Fruit fly (Drosophila melanogaster) whole organism, embryonic: ENCODE results near the gene CG17154.
A peak's percentile ranks its signal among the peaks of the same experiment; 100 is the strongest.

Source experiments
- CG10147 ChIP-seq: fragments of 200-800 bp; sonication (Bioruptor generic); optimal IDR thresholded peaks from 2 replicates; lab custom pipeline; 2019; ENCODE audit warnings: missing biosample characterization, mild to moderate bottlenecking, missing genetic modification characterization, moderate library complexity
- CG10209 ChIP-seq: fragments of 200-800 bp; sonication (Bioruptor generic); optimal IDR thresholded peaks from 3 replicates; lab custom pipeline; 2017; ENCODE audit warnings: missing biosample characterization, mild to moderate bottlenecking, missing genetic modification characterization, missing genetic modification reagents
- CG13424 ChIP-seq: fragments of 200-800 bp; sonication (Bioruptor generic); optimal IDR thresholded peaks from 2 replicates; lab custom pipeline; 2019; ENCODE audit warnings: missing biosample characterization, mild to moderate bottlenecking, missing genetic modification characterization, moderate library complexity
- CG14710 ChIP-seq: fragments of 200-800 bp; sonication (Bioruptor generic); optimal IDR thresholded peaks from 3 replicates; lab custom pipeline; 2019; ENCODE audit warnings: missing biosample characterization, mild to moderate bottlenecking, missing genetic modification characterization, moderate library complexity
- CG1603 ChIP-seq: fragments of 200-800 bp; sonication (Bioruptor generic); optimal IDR thresholded peaks from 2 replicates; lab custom pipeline; 2019; ENCODE audit warnings: missing biosample characterization, mild to moderate bottlenecking, missing genetic modification characterization, moderate library complexity
- CG17829 ChIP-seq: fragments of 200-800 bp; optimal IDR thresholded peaks from 2 replicates; lab custom pipeline; 2019; ENCODE audit warnings: missing biosample characterization, mild to moderate bottlenecking, missing genetic modification characterization, moderate library complexity
- CG18599 ChIP-seq: fragments of 200-800 bp; sonication (Bioruptor generic); optimal IDR thresholded peaks from 3 replicates; lab custom pipeline; 2017; ENCODE audit warnings: missing biosample characterization, missing genetic modification characterization, mild to moderate bottlenecking, moderate library complexity, missing genetic modification reagents
- CG2116 ChIP-seq: fragments of 200-800 bp; sonication (Bioruptor generic); optimal IDR thresholded peaks from 3 replicates; lab custom pipeline; 2018; ENCODE audit warnings: missing biosample characterization, mild to moderate bottlenecking, missing genetic modification characterization
- CG30403 ChIP-seq: fragments of 200-800 bp; sonication (Bioruptor generic); optimal IDR thresholded peaks from 3 replicates; lab custom pipeline; 2016; ENCODE audit warnings: missing biosample characterization, missing genetic modification characterization
- CG31388 ChIP-seq: fragments of 200-800 bp; sonication (Bioruptor generic); optimal IDR thresholded peaks from 2 replicates; lab custom pipeline; 2016; ENCODE audit warnings: missing biosample characterization, missing genetic modification characterization
- CG32532 ChIP-seq: fragments of 200-800 bp; sonication (Bioruptor generic); IDR thresholded peaks from 2 replicates; pipeline ENCODE4 v1.3.6; 2022; ENCODE audit warnings: missing biosample characterization, missing genetic modification characterization
- CG32767 ChIP-seq: fragments of 200-800 bp; sonication (Bioruptor generic); IDR thresholded peaks from 2 replicates; pipeline ENCODE4 v1.3.6; 2022; ENCODE audit warnings: missing biosample characterization, missing genetic modification characterization
- CG32772 ChIP-seq: fragments of 200-800 bp; sonication (Bioruptor generic); IDR thresholded peaks from 2 replicates; pipeline ENCODE4 v1.3.6; 2022; ENCODE audit warnings: missing biosample characterization, missing genetic modification characterization
- CG3281 ChIP-seq: fragments of 200-800 bp; sonication (Bioruptor generic); optimal IDR thresholded peaks from 3 replicates; lab custom pipeline; 2017; ENCODE audit warnings: missing biosample characterization, mild to moderate bottlenecking, missing genetic modification characterization
- CG34376 ChIP-seq: fragments of 200-800 bp; sonication (Bioruptor generic); optimal IDR thresholded peaks from 2 replicates; lab custom pipeline; 2018; ENCODE audit warnings: missing biosample characterization, mild to moderate bottlenecking, missing genetic modification characterization
- CG3838 ChIP-seq: fragments of 200-800 bp; sonication (Bioruptor generic); optimal IDR thresholded peaks from 3 replicates; lab custom pipeline; 2016; ENCODE audit warnings: missing biosample characterization, missing genetic modification characterization
- CG4360 ChIP-seq: fragments of 200-800 bp; sonication (Bioruptor generic); IDR thresholded peaks from 2 replicates; pipeline ENCODE4 v1.3.6; 2022; ENCODE audit warnings: missing biosample characterization, missing genetic modification characterization
- CG7271 ChIP-seq: fragments of 200-800 bp; sonication (Bioruptor generic); optimal IDR thresholded peaks from 2 replicates; lab custom pipeline; 2018; ENCODE audit warnings: missing biosample characterization, mild to moderate bottlenecking, missing genetic modification characterization, moderate library complexity
- CG8478 ChIP-seq: fragments of >200 bp; optimal IDR thresholded peaks from 2 replicates; lab custom pipeline; 2018
- CG9932 ChIP-seq: fragments of 200-800 bp; sonication (Bioruptor generic); IDR thresholded peaks from 2 replicates; pipeline ENCODE4 v1.3.6; 2022; ENCODE audit warnings: missing biosample characterization, missing genetic modification characterization
- CTCF ChIP-seq: fragments of 200-800 bp; sonication (Bioruptor generic); optimal IDR thresholded peaks from 2 replicates; lab custom pipeline; 2017; ENCODE audit warnings: missing biosample characterization, mild to moderate bottlenecking, missing genetic modification characterization, moderate library complexity
- CkIIα-i1 ChIP-seq: fragments of 200-800 bp; sonication (Bioruptor generic); IDR thresholded peaks from 2 replicates; pipeline ENCODE4 v1.3.6; 2022; ENCODE audit warnings: missing biosample characterization, missing genetic modification characterization
- Dip3 ChIP-seq: fragments of 200-800 bp; sonication (Bioruptor generic); optimal IDR thresholded peaks from 3 replicates; lab custom pipeline; 2016; ENCODE audit warnings: missing biosample characterization, missing genetic modification characterization
- Doc3 ChIP-seq: fragments of 200-800 bp; sonication (Bioruptor generic); IDR thresholded peaks from 3 replicates; pipeline ENCODE4 v1.3.6; 2022; ENCODE audit warnings: missing biosample characterization, missing genetic modification characterization; ENCODE audit not compliant: partially characterized antibody
- Eip74EF ChIP-seq, 2 experiments: fragments of 200-800 bp in 1 of 2; fragments of >200 bp in 1 of 2; sonication (Bioruptor generic) in 1 of 2; optimal IDR thresholded peaks; 2 replicates each; lab custom pipeline; 2017 to 2019; ENCODE audit warnings: missing biosample characterization in 2 of 2, missing genetic modification characterization in 2 of 2, mild to moderate bottlenecking in 1 of 2, moderate library complexity in 1 of 2
- H2.0 ChIP-seq: fragments of 200-800 bp; sonication (Bioruptor generic); IDR thresholded peaks from 2 replicates; pipeline ENCODE4 v1.3.6; 2022; ENCODE audit warnings: missing biosample characterization, missing genetic modification characterization
- Lhr ChIP-seq: fragments of 200-800 bp; sonication (Bioruptor generic); optimal IDR thresholded peaks from 3 replicates; lab custom pipeline; 2017; ENCODE audit warnings: mild to moderate bottlenecking, missing biosample characterization, missing genetic modification reagents, missing genetic modification characterization
- Mad ChIP-seq: fragments of 200-800 bp; sonication (Bioruptor generic); optimal IDR thresholded peaks from 2 replicates; lab custom pipeline; 2016; ENCODE audit warnings: missing biosample characterization, missing genetic modification characterization
- Myb ChIP-seq: fragments of 200-800 bp; sonication (Bioruptor generic); optimal IDR thresholded peaks from 2 replicates; lab custom pipeline; 2016; ENCODE audit warnings: missing biosample characterization, missing genetic modification characterization
- NC2β ChIP-seq: fragments of 200-800 bp; sonication (Bioruptor generic); optimal IDR thresholded peaks from 2 replicates; lab custom pipeline; 2016; ENCODE audit warnings: missing biosample characterization, missing genetic modification characterization
- Sry-δ ChIP-seq: fragments of 200-800 bp; sonication (Bioruptor generic); optimal IDR thresholded peaks from 2 replicates; lab custom pipeline; 2016; ENCODE audit warnings: missing biosample characterization, missing genetic modification characterization
- YL-1 ChIP-seq: fragments of 200-800 bp; sonication (Bioruptor generic); optimal IDR thresholded peaks from 3 replicates; lab custom pipeline; 2017; ENCODE audit warnings: missing biosample characterization, mild to moderate bottlenecking, missing genetic modification characterization
- abd-A ChIP-seq: fragments of 200-800 bp; sonication (Bioruptor generic); optimal IDR thresholded peaks from 3 replicates; lab custom pipeline; 2019; ENCODE audit warnings: missing biosample characterization, mild to moderate bottlenecking, missing genetic modification characterization, moderate library complexity
- chinmo ChIP-seq: fragments of 200-800 bp; sonication (Bioruptor generic); IDR thresholded peaks from 4 replicates; pipeline ENCODE4 v1.3.6; 2022; ENCODE audit warnings: missing biosample characterization, missing genetic modification characterization; ENCODE audit not compliant: partially characterized antibody
- chn ChIP-seq: fragments of 200-800 bp; sonication (Bioruptor generic); optimal IDR thresholded peaks from 2 replicates; lab custom pipeline; 2016; ENCODE audit warnings: missing biosample characterization, missing genetic modification characterization
- dan ChIP-seq: fragments of 200-800 bp; sonication (Bioruptor generic); IDR thresholded peaks from 2 replicates; pipeline ENCODE4 v1.3.6; 2022; ENCODE audit warnings: missing biosample characterization, missing genetic modification characterization
- emc ChIP-seq: fragments of 200-800 bp; sonication (Bioruptor generic); optimal IDR thresholded peaks from 2 replicates; lab custom pipeline; 2016; ENCODE audit warnings: missing biosample characterization, missing genetic modification characterization
- eve ChIP-seq, 2 experiments: fragments of >200 bp; optimal IDR thresholded peaks; 2 replicates each; lab custom pipeline; 2017; ENCODE audit warnings: missing biosample characterization in 2 of 2, missing genetic modification characterization in 2 of 2
- gcm ChIP-seq: fragments of 200-800 bp; sonication (Bioruptor generic); optimal IDR thresholded peaks from 2 replicates; lab custom pipeline; 2019; ENCODE audit warnings: missing biosample characterization, mild to moderate bottlenecking, missing genetic modification characterization, moderate library complexity
- gsb ChIP-seq: fragments of 200-800 bp; sonication (Bioruptor generic); IDR thresholded peaks from 2 replicates; pipeline ENCODE4 v1.3.6; 2022; ENCODE audit warnings: missing biosample characterization, missing genetic modification characterization
- gt ChIP-seq: fragments of 200-800 bp; sonication (Bioruptor generic); IDR thresholded peaks from 2 replicates; pipeline ENCODE4 v1.3.6; 2022; ENCODE audit warnings: missing biosample characterization, missing genetic modification characterization
- lmd ChIP-seq: fragments of 200-800 bp; sonication (Bioruptor generic); IDR thresholded peaks from 2 replicates; pipeline ENCODE4 v1.3.6; 2022; ENCODE audit warnings: missing biosample characterization, missing genetic modification characterization
- pnt ChIP-seq: fragments of 200-800 bp; sonication (Bioruptor generic); optimal IDR thresholded peaks from 3 replicates; lab custom pipeline; 2016; ENCODE audit warnings: missing biosample characterization, missing genetic modification characterization
- salm ChIP-seq: fragments of 200-800 bp; sonication (Bioruptor generic); optimal IDR thresholded peaks from 2 replicates; lab custom pipeline; 2018; ENCODE audit warnings: missing biosample characterization, mild to moderate bottlenecking, missing genetic modification characterization
- so ChIP-seq: fragments of 200-800 bp; sonication (Bioruptor generic); IDR thresholded peaks from 3 replicates; pipeline ENCODE4 v1.3.6; 2022; ENCODE audit warnings: missing biosample characterization, missing genetic modification characterization
- unc-4 ChIP-seq: fragments of 200-800 bp; sonication (Bioruptor generic); IDR thresholded peaks from 2 replicates; pipeline ENCODE4 v1.3.6; 2022; ENCODE audit warnings: missing biosample characterization, missing genetic modification characterization; ENCODE audit not compliant: partially characterized antibody
- vnd ChIP-seq: fragments of 200-800 bp; sonication (Bioruptor generic); IDR thresholded peaks from 3 replicates; pipeline ENCODE4 v1.3.6; 2022; ENCODE audit warnings: missing biosample characterization, missing genetic modification characterization; ENCODE audit not compliant: partially characterized antibody
- zf30C ChIP-seq: fragments of 200-800 bp; sonication (Bioruptor generic); optimal IDR thresholded peaks from 3 replicates; lab custom pipeline; 2018; ENCODE audit warnings: missing biosample characterization, mild to moderate bottlenecking, missing genetic modification characterization
- zfh1 ChIP-seq: fragments of 200-800 bp; sonication (Bioruptor generic); IDR thresholded peaks from 3 replicates; pipeline ENCODE4 v1.3.6; 2022; ENCODE audit warnings: missing biosample characterization, missing genetic modification characterization

CG17154 gene

DNA sequence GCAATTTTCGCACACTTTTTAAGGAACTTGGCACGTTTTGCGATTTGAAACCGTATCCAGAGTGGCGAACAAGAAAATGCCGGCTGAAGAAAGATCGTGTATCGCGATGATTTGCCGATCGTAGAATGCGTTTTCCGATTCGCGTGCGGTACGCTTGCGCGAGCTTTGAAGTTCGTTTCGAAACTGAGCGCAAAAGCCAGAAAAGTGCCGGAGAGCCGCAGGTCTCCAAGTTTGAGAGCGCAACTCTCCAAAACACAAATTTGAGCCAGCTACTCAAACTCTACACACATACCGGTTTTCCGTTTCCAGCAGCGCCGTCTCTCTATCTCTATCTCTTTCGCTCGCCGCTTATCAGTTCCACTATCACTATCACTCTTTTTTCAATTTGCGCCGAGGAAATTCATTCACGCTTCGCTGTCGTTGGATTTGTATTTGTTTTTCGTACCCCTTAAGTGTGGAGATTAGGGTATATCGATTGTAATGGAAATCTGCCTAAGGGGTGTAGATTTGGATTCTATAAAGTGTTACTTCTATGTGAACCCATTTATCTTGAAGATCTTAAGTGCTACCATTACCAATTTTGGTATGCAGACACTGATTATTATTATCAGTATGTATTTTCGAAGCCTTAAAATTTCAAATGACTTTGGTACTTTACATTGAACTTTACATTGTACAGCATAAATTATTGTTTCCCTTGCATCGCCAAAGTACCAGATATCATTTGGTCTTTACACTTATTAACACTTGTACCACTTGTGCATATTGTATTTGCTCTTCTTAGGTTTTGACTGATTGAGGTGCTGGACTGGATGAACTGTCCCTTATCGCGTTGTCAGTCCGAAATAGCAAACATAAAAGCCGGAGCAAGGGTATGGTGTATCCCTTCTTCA lies 31.9 kb upstream of the CG17154 start (continued):
- TF ChIP-seq CG32767 (GFP tag; lab: Robert Waterston, UW) (no peak; the same call in 1 of the 2 replicates), YL-1 (peak; percentile 23), CG18599 (GFP tag; lab: Kevin White, UChicago) (peak; percentile 81), Sry-δ (GFP tag; lab: Kevin White, UChicago) (peak; percentile 37), CG3281 (GFP tag; lab: Kevin White, UChicago) (peak; percentile 74), vnd (GFP tag; lab: Robert Waterston, UW) (no peak), CkIIα-i1 (GFP tag; lab: Robert Waterston, UW) (no peak), CG1603 (peak; percentile 57), chn (GFP tag; lab: Kevin White, UChicago) (peak; percentile 46), CG31388 (peak; percentile 69), H2.0 (peak; percentile 29; the same call in 1 of the 2 replicates), zf30C (no peak), CG10209 (GFP tag; lab: Kevin White, UChicago) (peak; percentile 69), gsb (GFP tag; lab: Robert Waterston, UW) (no peak), NC2β (GFP tag; lab: Kevin White, UChicago) (peak; percentile 68), gcm (GFP tag; lab: Kevin White, UChicago) (peak; percentile 63), CTCF (GFP tag; lab: Kevin White, UChicago) (no peak), Eip74EF (GFP tag; optimal IDR thresholded peaks at IDR 0.05; lab: Kevin White, UChicago) (peak in 1 of 2 experiments; percentile 54), Lhr (peak; percentile 23), CG4360 (GFP tag; lab: Robert Waterston, UW) (no peak), CG3838 (GFP tag; lab: Kevin White, UChicago) (no peak), CG10147 (GFP tag; lab: Kevin White, UChicago) (no peak), abd-A (tag; lab: Kevin White, UChicago) (no peak), dan (GFP tag; lab: Robert Waterston, UW) (0 out of 2 replicates have a peak, but pooled peaks have one; percentile 30), Mad (GFP tag; lab: Kevin White, UChicago) (peak; percentile 27), lmd (GFP tag; lab: Robert Waterston, UW) (peak; percentile 70), CG9932 (GFP tag; lab: Robert Waterston, UW) (no peak; the same call in 1 of the 2 replicates), CG32532 (GFP tag; lab: Robert Waterston, UW) (peak; percentile 17; the same call in 1 of the 2 replicates), unc-4 (no peak), CG32772 (GFP tag; lab: Robert Waterston, UW) (peak; percentile 40), CG2116 (GFP tag; lab: Kevin White, UChicago) (peak; percentile 20), Myb (GFP tag; lab: Kevin White, UChicago) (peak; percentile 49), Dip3 (GFP tag; lab: Kevin White, UChicago) (peak; percentile 54), gt (no peak), CG17829 (tag; lab: Kevin White, UChicago) (peak; percentile 37), so (GFP tag; lab: Robert Waterston, UW) (peak; percentile 30; the same call in 1 of the 3 replicates), CG30403 (peak; percentile 84), emc (peak; percentile 42), eve (GFP tag; optimal IDR thresholded peaks at IDR 0.05; lab: Kevin White, UChicago) (peak in 1 of 2 experiments; percentile 90), CG34376 (GFP tag; lab: Kevin White, UChicago) (peak; percentile 61), Doc3 (GFP tag; lab: Robert Waterston, UW) (no peak), zfh1 (GFP tag; lab: Robert Waterston, UW) (peak; percentile 41; the same call in 2 of the 3 replicates), CG13424 (tag; lab: Kevin White, UChicago) (peak; percentile 62), pnt (GFP tag; lab: Kevin White, UChicago) (peak; percentile 70), CG14710 (tag; lab: Kevin White, UChicago) (peak; percentile 83), salm (no peak), CG8478 (lab: Kevin White, UChicago) (no peak), CG7271 (tag; lab: Kevin White, UChicago) (no peak), chinmo (GFP tag; lab: Robert Waterston, UW) (peak; percentile 85; the same call in 2 of the 4 replicates)
